Fruit fly (Drosophila melanogaster) whole organism, embryonic: ENCODE measurements around the gene Fancl.

Experiments
- CG10431 ChIP-seq: fragments of 200-800 bp; sonication (Bioruptor generic); optimal IDR thresholded peaks from 3 replicates; lab custom pipeline; 2018; ENCODE audit warnings: missing biosample characterization, mild to moderate bottlenecking, missing genetic modification characterization
- CG10565 ChIP-seq: fragments of 200-800 bp; sonication (Bioruptor generic); optimal IDR thresholded peaks from 3 replicates; lab custom pipeline; 2016; ENCODE audit warnings: missing biosample characterization, mild to moderate bottlenecking, missing genetic modification characterization
- CG10959 ChIP-seq: fragments of 200-800 bp; sonication (Bioruptor generic); IDR thresholded peaks from 2 replicates; pipeline ENCODE4 v1.3.6; 2022; ENCODE audit warnings: missing biosample characterization, missing genetic modification characterization
- CG1233 ChIP-seq: fragments of 200-800 bp; sonication (Bioruptor generic); optimal IDR thresholded peaks from 4 replicates; lab custom pipeline; 2018; ENCODE audit warnings: missing biosample characterization, mild to moderate bottlenecking, missing genetic modification characterization
- CG14014 ChIP-seq: fragments of 200-800 bp; sonication (Bioruptor generic); IDR thresholded peaks from 2 replicates; pipeline ENCODE4 v1.3.6; 2022; ENCODE audit warnings: missing biosample characterization, missing genetic modification characterization
- CG14860 ChIP-seq: fragments of 200-800 bp; sonication (Bioruptor generic); IDR thresholded peaks from 3 replicates; pipeline ENCODE4 v1.3.6; 2022; ENCODE audit warnings: missing biosample characterization, missing genetic modification characterization; ENCODE audit not compliant: partially characterized antibody
- CG1529 ChIP-seq: fragments of 200-800 bp; sonication (Bioruptor generic); optimal IDR thresholded peaks from 3 replicates; lab custom pipeline; 2018; ENCODE audit warnings: missing biosample characterization, missing genetic modification characterization
- CG16815 ChIP-seq: fragments of 200-800 bp; sonication (Bioruptor generic); optimal IDR thresholded peaks from 3 replicates; lab custom pipeline; 2017; ENCODE audit warnings: missing biosample characterization, mild to moderate bottlenecking, missing genetic modification characterization
- CG17829 ChIP-seq: fragments of 200-800 bp; optimal IDR thresholded peaks from 2 replicates; lab custom pipeline; 2019; ENCODE audit warnings: missing biosample characterization, mild to moderate bottlenecking, missing genetic modification characterization, moderate library complexity
- CG2875 ChIP-seq: fragments of 200-800 bp; sonication (Bioruptor generic); optimal IDR thresholded peaks from 2 replicates; lab custom pipeline; 2017; ENCODE audit warnings: missing biosample characterization, mild to moderate bottlenecking, missing genetic modification characterization, missing genetic modification reagents
- CG3407 ChIP-seq: fragments of 200-800 bp; sonication (Bioruptor generic); optimal IDR thresholded peaks from 2 replicates; lab custom pipeline; 2018; ENCODE audit warnings: missing biosample characterization, mild to moderate bottlenecking, missing genetic modification characterization
- CG4707 ChIP-seq: fragments of 200-800 bp; sonication (Bioruptor generic); optimal IDR thresholded peaks from 2 replicates; lab custom pipeline; 2018; ENCODE audit warnings: missing biosample characterization, mild to moderate bottlenecking, missing genetic modification characterization, moderate library complexity
- CG5245 ChIP-seq: fragments of 200-800 bp; sonication (Bioruptor generic); optimal IDR thresholded peaks from 3 replicates; lab custom pipeline; 2016; ENCODE audit warnings: missing biosample characterization, missing genetic modification characterization
- CG6272 ChIP-seq: fragments of 200-800 bp; sonication (Bioruptor generic); IDR thresholded peaks from 2 replicates; pipeline ENCODE4 v1.3.6; 2022; ENCODE audit warnings: missing biosample characterization, missing genetic modification characterization
- CG6689 ChIP-seq: fragments of 200-800 bp; sonication (Bioruptor generic); IDR thresholded peaks from 2 replicates; pipeline ENCODE4 v1.3.6; 2022; ENCODE audit warnings: missing biosample characterization, missing genetic modification characterization
- CG9215 ChIP-seq: fragments of 200-800 bp; sonication (Bioruptor generic); IDR thresholded peaks from 2 replicates; pipeline ENCODE4 v1.3.6; 2022; ENCODE audit warnings: missing biosample characterization, missing genetic modification characterization
- CG9876 ChIP-seq: fragments of 200-800 bp; sonication (Bioruptor generic); optimal IDR thresholded peaks from 2 replicates; lab custom pipeline; 2016; ENCODE audit warnings: missing biosample characterization, missing genetic modification characterization
- Dfd ChIP-seq, 2 experiments: fragments of >200 bp; optimal IDR thresholded peaks; 2 replicates each; lab custom pipeline; 2017; ENCODE audit warnings: missing biosample characterization in 2 of 2, missing genetic modification characterization in 2 of 2
- Doc2 ChIP-seq: fragments of 200-800 bp; sonication (Bioruptor generic); IDR thresholded peaks from 2 replicates; pipeline ENCODE4 v1.3.6; 2022; ENCODE audit warnings: missing biosample characterization, missing genetic modification characterization
- H2.0 ChIP-seq: fragments of 200-800 bp; sonication (Bioruptor generic); IDR thresholded peaks from 2 replicates; pipeline ENCODE4 v1.3.6; 2022; ENCODE audit warnings: missing biosample characterization, missing genetic modification characterization
- Hey ChIP-seq: fragments of 200-800 bp; sonication (Bioruptor generic); optimal IDR thresholded peaks from 3 replicates; lab custom pipeline; 2018; ENCODE audit warnings: missing biosample characterization, mild to moderate bottlenecking, missing genetic modification characterization
- Jarid2 ChIP-seq: fragments of 200-800 bp; sonication (Bioruptor generic); optimal IDR thresholded peaks from 3 replicates; lab custom pipeline; 2017; ENCODE audit warnings: mild to moderate bottlenecking, missing biosample characterization, missing genetic modification reagents, missing genetic modification characterization
- Mes4 ChIP-seq: fragments of 200-800 bp; sonication (Bioruptor generic); optimal IDR thresholded peaks from 2 replicates; lab custom pipeline; 2016; ENCODE audit warnings: missing biosample characterization, missing genetic modification characterization
- Myb ChIP-seq: fragments of 200-800 bp; sonication (Bioruptor generic); optimal IDR thresholded peaks from 2 replicates; lab custom pipeline; 2016; ENCODE audit warnings: missing biosample characterization, missing genetic modification characterization
- Ptx1 ChIP-seq: fragments of 200-800 bp; sonication (Bioruptor generic); IDR thresholded peaks from 2 replicates; pipeline ENCODE4 v1.3.6; 2022; ENCODE audit warnings: missing biosample characterization, missing genetic modification characterization
- Sox102F ChIP-seq: fragments of 200-800 bp; sonication (Bioruptor generic); optimal IDR thresholded peaks from 2 replicates; lab custom pipeline; 2018; ENCODE audit warnings: missing biosample characterization, mild to moderate bottlenecking, missing genetic modification characterization, moderate library complexity
- Stat92E ChIP-seq, 3 experiments: fragments of >200 bp in 2 of 3; fragments of 200-800 bp in 1 of 3; sonication (Bioruptor generic) in 1 of 3; optimal IDR thresholded peaks; 2 replicates each; lab custom pipeline; 2017 to 2019; ENCODE audit warnings: missing biosample characterization in 3 of 3, missing genetic modification characterization in 3 of 3, mild to moderate bottlenecking in 1 of 3, moderate library complexity in 1 of 3
- ac ChIP-seq: fragments of 200-800 bp; sonication (Bioruptor generic); optimal IDR thresholded peaks from 3 replicates; lab custom pipeline; 2017; ENCODE audit warnings: missing biosample characterization, mild to moderate bottlenecking, missing genetic modification characterization
- bcd ChIP-seq: fragments of 200-800 bp; sonication (Bioruptor generic); optimal IDR thresholded peaks from 2 replicates; lab custom pipeline; 2017; ENCODE audit warnings: missing biosample characterization, mild to moderate bottlenecking, missing genetic modification characterization
- corto ChIP-seq: fragments of 200-800 bp; sonication (Bioruptor generic); optimal IDR thresholded peaks from 2 replicates; lab custom pipeline; 2016; ENCODE audit warnings: missing biosample characterization, mild to moderate bottlenecking, missing genetic modification characterization, moderate library complexity
- exex ChIP-seq: fragments of 200-800 bp; sonication (Bioruptor generic); optimal IDR thresholded peaks from 4 replicates; lab custom pipeline; 2018; ENCODE audit warnings: missing biosample characterization, mild to moderate bottlenecking, missing genetic modification characterization, moderate library complexity
- gce ChIP-seq: fragments of 200-800 bp; sonication (Bioruptor generic); IDR thresholded peaks from 3 replicates; pipeline ENCODE4 v1.3.6; 2022; ENCODE audit warnings: missing biosample characterization, missing genetic modification characterization
- hkb ChIP-seq, 2 experiments: fragments of 200-800 bp in 1 of 2; fragments of >200 bp in 1 of 2; sonication (Bioruptor generic) in 1 of 2; IDR thresholded peaks in 1 of 2; optimal IDR thresholded peaks in 1 of 2; 2 replicates each; pipeline versions ENCODE4 v1.3.6 to Lab custom; 2017 to 2022; ENCODE audit warnings: missing biosample characterization in 1 of 2, missing genetic modification characterization in 1 of 2
- hth ChIP-seq: fragments of >200 bp; optimal IDR thresholded peaks from 2 replicates; lab custom pipeline; 2017; ENCODE audit warnings: inconsistent platforms
- jing ChIP-seq: fragments of 200-800 bp; sonication (Bioruptor generic); optimal IDR thresholded peaks from 2 replicates; lab custom pipeline; 2018; ENCODE audit warnings: missing biosample characterization, mild to moderate bottlenecking, missing genetic modification characterization
- knrl ChIP-seq: fragments of 200-800 bp; sonication (Bioruptor generic); IDR thresholded peaks from 3 replicates; pipeline ENCODE4 v1.3.6; 2022; ENCODE audit warnings: missing biosample characterization, missing genetic modification characterization; ENCODE audit not compliant: partially characterized antibody
- nom ChIP-seq: fragments of 200-800 bp; sonication (Bioruptor generic); optimal IDR thresholded peaks from 2 replicates; lab custom pipeline; 2017; ENCODE audit warnings: missing biosample characterization, missing genetic modification characterization, mild to moderate bottlenecking, moderate library complexity, missing genetic modification reagents
- pan ChIP-seq, 4 experiments: fragments of >200 bp in 3 of 4; fragments of 200-800 bp in 1 of 4; sonication (Bioruptor generic) in 1 of 4; optimal IDR thresholded peaks in 3 of 4; IDR thresholded peaks in 1 of 4; 2 replicates each; pipeline versions ENCODE4 v1.3.6 to Lab custom; 2017 to 2022; ENCODE audit warnings: missing biosample characterization in 2 of 4, missing genetic modification characterization in 2 of 4, mixed read lengths in 1 of 4
- prd ChIP-seq, 3 experiments: fragments of >200 bp in 2 of 3; fragments of 200-800 bp in 1 of 3; sonication (Bioruptor generic) in 1 of 3; optimal IDR thresholded peaks in 2 of 3; IDR thresholded peaks in 1 of 3; 2 replicates in 2 of 3; 3 replicates in 1 of 3; pipeline versions ENCODE4 v1.3.6 to Lab custom; 2017 to 2022; ENCODE audit warnings: missing biosample characterization in 1 of 3, missing genetic modification characterization in 1 of 3
- scrt ChIP-seq: fragments of 200-800 bp; sonication (Bioruptor generic); optimal IDR thresholded peaks from 2 replicates; lab custom pipeline; 2018; ENCODE audit warnings: missing biosample characterization, mild to moderate bottlenecking, missing genetic modification characterization, moderate library complexity
- sens ChIP-seq: fragments of 200-800 bp; sonication (Bioruptor generic); peaks from one replicate; lab custom pipeline; 2016; ENCODE audit warnings: missing biosample characterization, missing genetic modification characterization
- slbo ChIP-seq: fragments of 200-800 bp; sonication (Bioruptor generic); IDR thresholded peaks from 2 replicates; pipeline ENCODE4 v1.3.6; 2022; ENCODE audit warnings: missing biosample characterization, missing genetic modification characterization
- stc ChIP-seq: fragments of 200-800 bp; sonication (Bioruptor generic); IDR thresholded peaks from 2 replicates; pipeline ENCODE4 v1.3.6; 2022; ENCODE audit warnings: missing biosample characterization, missing genetic modification characterization
- ttk ChIP-seq: fragments of 200-800 bp; sonication (Bioruptor generic); IDR thresholded peaks from 2 replicates; pipeline ENCODE4 v2.1.2; 2022; ENCODE audit warnings: missing biosample characterization, missing genetic modification characterization
- tup ChIP-seq: fragments of 200-800 bp; sonication (Bioruptor generic); optimal IDR thresholded peaks from 2 replicates; lab custom pipeline; 2016; ENCODE audit warnings: missing biosample characterization, mild to moderate bottlenecking, missing genetic modification characterization, moderate library complexity
- vnd ChIP-seq: fragments of 200-800 bp; sonication (Bioruptor generic); IDR thresholded peaks from 3 replicates; pipeline ENCODE4 v1.3.6; 2022; ENCODE audit warnings: missing biosample characterization, missing genetic modification characterization; ENCODE audit not compliant: partially characterized antibody
- vvl ChIP-seq: fragments of 200-800 bp; sonication (Bioruptor generic); IDR thresholded peaks from 2 replicates; pipeline ENCODE4 v1.3.6; 2022; ENCODE audit warnings: missing biosample characterization, missing genetic modification characterization

The Fancl gene

dm6 chr3R:10097531-10098295 lies 45.0 kb upstream of the Fancl start (continued):
- TF ChIP-seq ac (GFP tag; lab: Kevin White, UChicago) (no peak), vnd (no peak; the same call in 2 of the 3 replicates), Stat92E (GFP tag; optimal IDR thresholded peaks at IDR 0.05; lab: Kevin White, UChicago) (no peak), CG6689 (peak; percentile 71), ttk (GFP tag; lab: Robert Waterston, UW) (peak; percentile 61), prd (optimal IDR thresholded peaks at IDR 0.05; lab: Kevin White, UChicago) (no peak), prd (GFP tag; IDR thresholded peaks at IDR 0.05; lab: Robert Waterston, UW) (peak; percentile 70), tup (GFP tag; lab: Kevin White, UChicago) (no peak), Sox102F (GFP tag; lab: Kevin White, UChicago) (peak; percentile 71), H2.0 (GFP tag; lab: Robert Waterston, UW) (peak; percentile 61), exex (tag; lab: Kevin White, UChicago) (peak; percentile 82), CG16815 (GFP tag; lab: Kevin White, UChicago) (peak; percentile 4), CG2875 (peak; percentile 5), hth (no peak), Doc2 (GFP tag; lab: Robert Waterston, UW) (no peak), CG5245 (GFP tag; lab: Kevin White, UChicago) (no peak), pan (optimal IDR thresholded peaks at IDR 0.05; lab: Kevin White, UChicago) (no peak), pan (GFP tag; optimal IDR thresholded peaks at IDR 0.05 in 1 of 2, IDR thresholded peaks at IDR 0.05 in 1 of 2) (peak in 1 of 2 experiments; percentile 48), stc (peak; percentile 56; the same call in 1 of the 2 replicates), bcd (GFP tag; lab: Kevin White, UChicago) (peak; percentile 59), CG9876 (GFP tag; lab: Kevin White, UChicago) (peak; percentile 10), Myb (GFP tag; lab: Kevin White, UChicago) (peak; percentile 59), knrl (GFP tag; lab: Robert Waterston, UW) (no peak), Ptx1 (GFP tag; lab: Robert Waterston, UW) (peak; percentile 73), CG10959 (GFP tag; lab: Robert Waterston, UW) (no peak), jing (GFP tag; lab: Kevin White, UChicago) (no peak), Jarid2 (GFP tag; lab: Kevin White, UChicago) (peak; percentile 58), CG6272 (GFP tag; lab: Robert Waterston, UW) (peak; percentile 44; the same call in 1 of the 2 replicates), CG17829 (peak; percentile 45), CG10565 (GFP tag; lab: Kevin White, UChicago) (no peak), vvl (GFP tag; lab: Robert Waterston, UW) (peak; percentile 66), CG1529 (GFP tag; lab: Kevin White, UChicago) (peak; percentile 37), Hey (tag; lab: Kevin White, UChicago) (peak; percentile 59), Mes4 (no peak), scrt (GFP tag; lab: Kevin White, UChicago) (peak; percentile 21), CG9215 (GFP tag; lab: Robert Waterston, UW) (peak; percentile 59), CG14014 (GFP tag; lab: Robert Waterston, UW) (peak; percentile 75), CG14860 (GFP tag; lab: Robert Waterston, UW) (no peak), slbo (peak; percentile 83), CG4707 (GFP tag; lab: Kevin White, UChicago) (no peak), Dfd (GFP tag; optimal IDR thresholded peaks at IDR 0.05; lab: Kevin White, UChicago) (no peak), CG1233 (GFP tag; lab: Kevin White, UChicago) (peak; percentile 55), CG3407 (no peak), corto (GFP tag; lab: Kevin White, UChicago) (no peak), gce (GFP tag; lab: Robert Waterston, UW) (no peak), nom (no peak), hkb (optimal IDR thresholded peaks at IDR 0.05; lab: Kevin White, UChicago) (no peak), hkb (GFP tag; IDR thresholded peaks at IDR 0.05; lab: Robert Waterston, UW) (peak; percentile 74), sens (GFP tag; lab: Kevin White, UChicago) (peak; percentile 91), CG10431 (no peak)
